Worm (Caenorhabditis elegans): ENCODE data around the gene str-236.

str-236 gene

ce11 chrV:1527985-1528384 is at the start of gene str-236:
str-236 (minus strand) TSS chrV:1528085.
- TF ChIP-seq med-1 (GFP tag; optimal IDR thresholded peaks at IDR 0.05; ENCODE audit: insufficient read depth) (no peak), ztf-23 (GFP tag; IDR thresholded peaks at IDR 0.05) (no peak), ztf-29 (GFP tag; IDR thresholded peaks at IDR 0.05) (no peak), cog-1 (tag; optimal IDR thresholded peaks at IDR 0.05) (no peak), tab-1 (GFP tag; IDR thresholded peaks at IDR 0.05) (no peak), flt-1 (GFP tag; IDR thresholded peaks at IDR 0.05) (no peak), klf-2 (GFP tag; conservative IDR thresholded peaks at IDR 0.05) (no peak), ref-1 (GFP tag; conservative IDR thresholded peaks at IDR 0.05) (no peak), T22C8.4 (GFP tag; IDR thresholded peaks at IDR 0.05) (no peak)

- TF ChIP-seq ztf-23 (GFP tag; IDR thresholded peaks at IDR 0.05) (peak; percentile 59; the same call in 1 of the 2 replicates), tab-1 (GFP tag; IDR thresholded peaks at IDR 0.05) (no peak), cog-1 (tag; optimal IDR thresholded peaks at IDR 0.05) (no peak), med-1 (GFP tag; optimal IDR thresholded peaks at IDR 0.05; ENCODE audit: insufficient read depth) (no peak), klf-2 (GFP tag; conservative IDR thresholded peaks at IDR 0.05) (no peak), flt-1 (GFP tag; IDR thresholded peaks at IDR 0.05) (peak; percentile 51; the same call in 1 of the 2 replicates), ztf-29 (GFP tag; IDR thresholded peaks at IDR 0.05) (0 out of 2 replicates have a peak, but pooled peaks have one; percentile 37), T22C8.4 (GFP tag; IDR thresholded peaks at IDR 0.05) (no peak), ref-1 (GFP tag; conservative IDR thresholded peaks at IDR 0.05) (no peak)
Observed at ce11 chrV:1577092-1577709, 49.3 kb upstream of the str-236 start.

ce11 chrV:1575493-1576084 is 47.7 kb upstream of the str-236 start:
- TF ChIP-seq ref-1 (GFP tag; conservative IDR thresholded peaks at IDR 0.05) (no peak), ztf-23 (GFP tag; IDR thresholded peaks at IDR 0.05) (0 out of 2 replicates have a peak, but pooled peaks have one; percentile 18), med-1 (GFP tag; optimal IDR thresholded peaks at IDR 0.05; ENCODE audit: insufficient read depth) (no peak), cog-1 (tag; optimal IDR thresholded peaks at IDR 0.05) (no peak), T22C8.4 (GFP tag; IDR thresholded peaks at IDR 0.05) (no peak), flt-1 (GFP tag; IDR thresholded peaks at IDR 0.05) (peak; percentile 34; the same call in 1 of the 2 replicates), tab-1 (GFP tag; IDR thresholded peaks at IDR 0.05) (no peak), ztf-29 (GFP tag; IDR thresholded peaks at IDR 0.05) (no peak), klf-2 (GFP tag; conservative IDR thresholded peaks at IDR 0.05) (no peak)

- no peak for TF ChIP-seq tab-1 (GFP tag; IDR thresholded peaks at IDR 0.05)
- no peak for TF ChIP-seq ref-1 (GFP tag; conservative IDR thresholded peaks at IDR 0.05)
- no peak for TF ChIP-seq klf-2 (GFP tag; conservative IDR thresholded peaks at IDR 0.05)
- no peak for TF ChIP-seq ztf-29 (GFP tag; IDR thresholded peaks at IDR 0.05)
- no peak for TF ChIP-seq cog-1 (tag; optimal IDR thresholded peaks at IDR 0.05)
- TF ChIP-seq med-1 (GFP tag; optimal IDR thresholded peaks at IDR 0.05; ENCODE audit: insufficient read depth), result no peak
- TF ChIP-seq T22C8.4 (GFP tag; IDR thresholded peaks at IDR 0.05), result no peak
- no peak for TF ChIP-seq ztf-23 (GFP tag; IDR thresholded peaks at IDR 0.05)
- TF ChIP-seq flt-1 (GFP tag; IDR thresholded peaks at IDR 0.05), result no peak
Observed at ce11 chrV:1574599-1574998, 46.7 kb upstream of the str-236 start.

- TF ChIP-seq T22C8.4 (GFP tag; IDR thresholded peaks at IDR 0.05) (no peak), klf-2 (GFP tag; conservative IDR thresholded peaks at IDR 0.05) (no peak), tab-1 (GFP tag; IDR thresholded peaks at IDR 0.05) (no peak), flt-1 (GFP tag; IDR thresholded peaks at IDR 0.05) (no peak)
Observed at ce11 chrV:1572585-1572984, 44.7 kb upstream of the str-236 start.

ce11 chrV:1570679-1571078 is 42.8 kb upstream of the str-236 start:
- TF ChIP-seq med-1 (GFP tag; optimal IDR thresholded peaks at IDR 0.05; ENCODE audit: insufficient read depth), result no peak
- TF ChIP-seq cog-1 (tag; optimal IDR thresholded peaks at IDR 0.05), result peak; percentile 43

ce11 chrV:1569750-1570419 is 42.0 kb upstream of the str-236 start:
- TF ChIP-seq ztf-29 (GFP tag; IDR thresholded peaks at IDR 0.05) (no peak), med-1 (GFP tag; optimal IDR thresholded peaks at IDR 0.05; ENCODE audit: insufficient read depth) (no peak), T22C8.4 (GFP tag; IDR thresholded peaks at IDR 0.05) (no peak), flt-1 (GFP tag; IDR thresholded peaks at IDR 0.05) (no peak), tab-1 (GFP tag; IDR thresholded peaks at IDR 0.05) (no peak), cog-1 (tag; optimal IDR thresholded peaks at IDR 0.05) (no peak), klf-2 (GFP tag; conservative IDR thresholded peaks at IDR 0.05) (no peak), ref-1 (GFP tag; conservative IDR thresholded peaks at IDR 0.05) (no peak), ztf-23 (GFP tag; IDR thresholded peaks at IDR 0.05) (no peak)

- TF ChIP-seq ztf-29 (GFP tag; IDR thresholded peaks at IDR 0.05) (no peak), flt-1 (GFP tag; IDR thresholded peaks at IDR 0.05) (no peak), tab-1 (GFP tag; IDR thresholded peaks at IDR 0.05) (no peak), ztf-23 (GFP tag; IDR thresholded peaks at IDR 0.05) (no peak), cog-1 (tag; optimal IDR thresholded peaks at IDR 0.05) (no peak), med-1 (GFP tag; optimal IDR thresholded peaks at IDR 0.05; ENCODE audit: insufficient read depth) (no peak), T22C8.4 (GFP tag; IDR thresholded peaks at IDR 0.05) (no peak), klf-2 (GFP tag; conservative IDR thresholded peaks at IDR 0.05) (no peak), ref-1 (GFP tag; conservative IDR thresholded peaks at IDR 0.05) (no peak)
Observed at ce11 chrV:1566776-1567175, 38.9 kb upstream of the str-236 start, which contains the start of gene cdc-25.2. cdc-25.2 (plus strand) TSS chrV:1567076.

ce11 chrV:1561169-1561568 is 33.3 kb upstream of the str-236 start:
- peak; percentile 82 for TF ChIP-seq flt-1 (GFP tag; IDR thresholded peaks at IDR 0.05)
- peak; percentile 80 for TF ChIP-seq ref-1 (GFP tag; conservative IDR thresholded peaks at IDR 0.05)
- peak; percentile 92 for TF ChIP-seq tab-1 (GFP tag; IDR thresholded peaks at IDR 0.05)
- peak; percentile 74; the same call in 1 of the 2 replicates for TF ChIP-seq ztf-29 (GFP tag; IDR thresholded peaks at IDR 0.05)
- TF ChIP-seq ztf-23 (GFP tag; IDR thresholded peaks at IDR 0.05), result peak; percentile 93
- TF ChIP-seq T22C8.4 (GFP tag; IDR thresholded peaks at IDR 0.05), result peak; percentile 85
- peak; percentile 93 for TF ChIP-seq klf-2 (GFP tag; conservative IDR thresholded peaks at IDR 0.05)

All from whole organism, midembryonic.